Worm (Caenorhabditis elegans) whole organism, mixed stage, embryonic: ENCODE measurements around the gene ttr-3.

Experiments
- cnd-1 ChIP-seq: fragments of 200-800 bp; sonication (Bioruptor generic); optimal IDR thresholded peaks from 2 replicates; lab custom pipeline; 2018; ENCODE audit warnings: mild to moderate bottlenecking, missing genetic modification characterization, missing compliant biosample characterization
- elt-1 ChIP-seq: sonication (generic microtip); optimal IDR thresholded peaks from 2 replicates; lab custom pipeline; 2017; ENCODE audit warnings: missing genetic modification characterization, mild to moderate bottlenecking, missing compliant biosample characterization, antibody characterized with exemption, moderate library complexity, borderline replicate concordance; ENCODE audit not compliant: insufficient read depth
- elt-3 ChIP-seq: fragments of 150-350 bp; optimal IDR thresholded peaks from 2 replicates; lab custom pipeline; 2014; ENCODE audit warnings: missing biosample characterization, missing genetic modification characterization
- lin-13 ChIP-seq: fragments of 150-350 bp; optimal IDR thresholded peaks from 2 replicates; lab custom pipeline; 2014; ENCODE audit warnings: missing biosample characterization, missing genetic modification characterization
- nhr-12 ChIP-seq: fragments of 150-350 bp; optimal IDR thresholded peaks from 2 replicates; lab custom pipeline; 2014; ENCODE audit warnings: missing biosample characterization, missing genetic modification characterization
- nhr-2 ChIP-seq: fragments of 150-350 bp; optimal IDR thresholded peaks from 2 replicates; lab custom pipeline; 2014; ENCODE audit warnings: missing biosample characterization, missing genetic modification characterization
- nhr-28 ChIP-seq: fragments of 150-350 bp; optimal IDR thresholded peaks from 2 replicates; lab custom pipeline; 2014; ENCODE audit warnings: missing biosample characterization, missing genetic modification characterization
- nhr-76 ChIP-seq: sonication (generic microtip); optimal IDR thresholded peaks from 2 replicates; lab custom pipeline; 2017; ENCODE audit warnings: missing biosample characterization, missing genetic modification characterization
- pha-4 ChIP-seq: fragments of 150-350 bp; optimal IDR thresholded peaks from 2 replicates; lab custom pipeline; 2018; ENCODE audit warnings: missing biosample characterization, missing genetic modification reagents, missing genetic modification characterization
- unc-62 ChIP-seq: fragments of 150-350 bp; optimal IDR thresholded peaks from 2 replicates; lab custom pipeline; 2014; ENCODE audit warnings: missing biosample characterization, missing genetic modification reagents, missing genetic modification characterization

DNA sequence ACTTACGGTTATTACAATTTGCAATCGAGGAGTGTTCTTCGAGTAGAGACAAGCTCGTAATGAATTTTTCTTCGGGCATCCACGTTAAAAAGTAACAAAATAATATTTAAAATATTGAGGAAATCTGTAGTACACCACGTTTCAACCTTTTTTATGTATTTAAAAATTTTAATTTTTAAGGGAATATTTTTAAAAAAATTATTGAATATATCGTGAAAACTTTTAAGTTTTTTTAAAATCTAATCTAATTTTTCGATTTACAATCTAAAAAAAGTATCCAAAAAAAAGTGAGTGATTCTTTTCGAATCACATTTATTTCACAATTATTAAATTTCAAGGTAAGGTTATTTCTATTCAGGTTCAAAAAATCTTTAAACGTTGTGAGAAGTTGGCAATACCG, 18.2 kb upstream of the ttr-3 start, which contains the start of gene gln-2:
- TF ChIP-seq pha-4 (tag; lab: Kevin White, UChicago) (no peak), nhr-12 (tag; lab: Kevin White, UChicago) (no peak), elt-1 (no peak), unc-62 (GFP tag; lab: Kevin White, UChicago) (no peak), cnd-1 (tag; lab: Kevin White, UChicago) (no peak), elt-3 (tag; lab: Kevin White, UChicago) (no peak), nhr-28 (no peak), nhr-2 (tag; lab: Kevin White, UChicago) (no peak), lin-13 (tag; lab: Kevin White, UChicago) (no peak), nhr-76 (tag; lab: Kevin White, UChicago) (no peak)
